Fruit fly (Drosophila melanogaster) whole organism, embryonic: ENCODE results near the gene Synd.

Source experiments
- Bgb ChIP-seq: fragments of 200-800 bp; sonication (Bioruptor generic); IDR thresholded peaks from 2 replicates; pipeline ENCODE4 v1.3.6; 2022; ENCODE audit warnings: missing biosample characterization, missing genetic modification characterization; ENCODE audit not compliant: partially characterized antibody
- C15 ChIP-seq: fragments of 200-800 bp; sonication (Bioruptor generic); IDR thresholded peaks from 3 replicates; pipeline ENCODE4 v1.3.6; 2022; ENCODE audit warnings: missing biosample characterization, missing genetic modification characterization
- CG1024 ChIP-seq: fragments of 200-800 bp; sonication (Bioruptor generic); IDR thresholded peaks from 2 replicates; pipeline ENCODE4 v1.3.6; 2022; ENCODE audit warnings: missing biosample characterization, missing genetic modification characterization
- CG10267 ChIP-seq: fragments of 200-800 bp; sonication (Bioruptor generic); optimal IDR thresholded peaks from 2 replicates; lab custom pipeline; 2018; ENCODE audit warnings: missing biosample characterization, mild to moderate bottlenecking, missing genetic modification characterization, moderate library complexity
- CG10462 ChIP-seq: fragments of 200-800 bp; sonication (Bioruptor generic); optimal IDR thresholded peaks from 2 replicates; lab custom pipeline; 2016; ENCODE audit warnings: missing biosample characterization, missing genetic modification characterization
- CG10565 ChIP-seq: fragments of 200-800 bp; sonication (Bioruptor generic); optimal IDR thresholded peaks from 3 replicates; lab custom pipeline; 2016; ENCODE audit warnings: missing biosample characterization, mild to moderate bottlenecking, missing genetic modification characterization
- CG10959 ChIP-seq: fragments of 200-800 bp; sonication (Bioruptor generic); IDR thresholded peaks from 2 replicates; pipeline ENCODE4 v1.3.6; 2022; ENCODE audit warnings: missing biosample characterization, missing genetic modification characterization
- CG12071 ChIP-seq: fragments of 200-800 bp; sonication (Bioruptor generic); optimal IDR thresholded peaks from 3 replicates; lab custom pipeline; 2018; ENCODE audit warnings: missing biosample characterization, mild to moderate bottlenecking, missing genetic modification characterization
- CG1233 ChIP-seq: fragments of 200-800 bp; sonication (Bioruptor generic); optimal IDR thresholded peaks from 4 replicates; lab custom pipeline; 2018; ENCODE audit warnings: missing biosample characterization, mild to moderate bottlenecking, missing genetic modification characterization
- CG12391 ChIP-seq: fragments of 200-800 bp; sonication (Bioruptor generic); optimal IDR thresholded peaks from 3 replicates; lab custom pipeline; 2018; ENCODE audit warnings: missing biosample characterization, mild to moderate bottlenecking, missing genetic modification characterization, moderate library complexity
- CG16863 ChIP-seq: fragments of 200-800 bp; sonication (Bioruptor generic); optimal IDR thresholded peaks from 3 replicates; lab custom pipeline; 2016; ENCODE audit warnings: missing biosample characterization, missing genetic modification characterization
- CG17612 ChIP-seq: fragments of 200-800 bp; sonication (Bioruptor generic); IDR thresholded peaks from 2 replicates; pipeline ENCODE4 v1.3.6; 2022; ENCODE audit warnings: missing biosample characterization, missing genetic modification characterization
- CG17802 ChIP-seq: fragments of 200-800 bp; sonication (Bioruptor generic); optimal IDR thresholded peaks from 2 replicates; lab custom pipeline; 2018; ENCODE audit warnings: missing biosample characterization, mild to moderate bottlenecking, missing genetic modification characterization, moderate library complexity
- CG18262 ChIP-seq: fragments of 200-800 bp; optimal IDR thresholded peaks from 3 replicates; lab custom pipeline; 2019; ENCODE audit warnings: missing biosample characterization, mild to moderate bottlenecking, missing genetic modification characterization, moderate library complexity
- CG2199 ChIP-seq: fragments of 200-800 bp; sonication (Bioruptor generic); IDR thresholded peaks from 3 replicates; pipeline ENCODE4 v1.3.6; 2022; ENCODE audit warnings: missing biosample characterization, missing genetic modification characterization
- CG34376 ChIP-seq: fragments of 200-800 bp; sonication (Bioruptor generic); optimal IDR thresholded peaks from 2 replicates; lab custom pipeline; 2018; ENCODE audit warnings: missing biosample characterization, mild to moderate bottlenecking, missing genetic modification characterization
- CG3838 ChIP-seq: fragments of 200-800 bp; sonication (Bioruptor generic); optimal IDR thresholded peaks from 3 replicates; lab custom pipeline; 2016; ENCODE audit warnings: missing biosample characterization, missing genetic modification characterization
- CG6791 ChIP-seq: fragments of 200-800 bp; sonication (Bioruptor generic); IDR thresholded peaks from 3 replicates; pipeline ENCODE4 v1.3.6; 2022; ENCODE audit warnings: missing biosample characterization, missing genetic modification characterization; ENCODE audit not compliant: partially characterized antibody
- CG8388 ChIP-seq: fragments of 200-800 bp; sonication (Bioruptor generic); optimal IDR thresholded peaks from 2 replicates; lab custom pipeline; 2019; ENCODE audit warnings: missing biosample characterization, mild to moderate bottlenecking, missing genetic modification characterization, moderate library complexity
- CG8924 ChIP-seq: fragments of 200-800 bp; optimal IDR thresholded peaks from 3 replicates; lab custom pipeline; 2019; ENCODE audit warnings: missing biosample characterization, mild to moderate bottlenecking, missing genetic modification characterization, moderate library complexity
- CG9932 ChIP-seq: fragments of 200-800 bp; sonication (Bioruptor generic); IDR thresholded peaks from 2 replicates; pipeline ENCODE4 v1.3.6; 2022; ENCODE audit warnings: missing biosample characterization, missing genetic modification characterization
- E2f1 ChIP-seq: fragments of 200-800 bp; sonication (Bioruptor generic); IDR thresholded peaks from 2 replicates; pipeline ENCODE4 v1.3.6; 2022; ENCODE audit warnings: missing biosample characterization, missing genetic modification characterization
- Hsf ChIP-seq: fragments of 200-800 bp; sonication (Bioruptor generic); optimal IDR thresholded peaks from 3 replicates; lab custom pipeline; 2016; ENCODE audit warnings: missing biosample characterization, missing genetic modification characterization
- Oaz ChIP-seq: fragments of 200-800 bp; sonication (Bioruptor generic); IDR thresholded peaks from 2 replicates; pipeline ENCODE4 v1.3.6; 2022; ENCODE audit warnings: missing biosample characterization, missing genetic modification characterization
- Oli ChIP-seq: fragments of 200-800 bp; sonication (Bioruptor generic); optimal IDR thresholded peaks from 2 replicates; lab custom pipeline; 2018; ENCODE audit warnings: missing biosample characterization, mild to moderate bottlenecking, missing genetic modification characterization, moderate library complexity
- PHDP ChIP-seq: fragments of 200-800 bp; sonication (Bioruptor generic); optimal IDR thresholded peaks from 3 replicates; lab custom pipeline; 2018; ENCODE audit warnings: missing biosample characterization, mild to moderate bottlenecking, missing genetic modification characterization, moderate library complexity
- Poxn ChIP-seq: fragments of 200-800 bp; sonication (Bioruptor generic); IDR thresholded peaks from 2 replicates; pipeline ENCODE4 v1.3.6; 2022; ENCODE audit warnings: missing biosample characterization, missing genetic modification characterization
- Ptx1 ChIP-seq: fragments of 200-800 bp; sonication (Bioruptor generic); IDR thresholded peaks from 2 replicates; pipeline ENCODE4 v1.3.6; 2022; ENCODE audit warnings: missing biosample characterization, missing genetic modification characterization
- Xrp1 ChIP-seq: fragments of 200-800 bp; sonication (Bioruptor generic); IDR thresholded peaks from 2 replicates; pipeline ENCODE4 v1.3.6; 2022; ENCODE audit warnings: missing biosample characterization, missing genetic modification characterization
- YL-1 ChIP-seq: fragments of 200-800 bp; sonication (Bioruptor generic); optimal IDR thresholded peaks from 3 replicates; lab custom pipeline; 2017; ENCODE audit warnings: missing biosample characterization, mild to moderate bottlenecking, missing genetic modification characterization
- ara ChIP-seq: fragments of 200-800 bp; sonication (Bioruptor generic); IDR thresholded peaks from 2 replicates; pipeline ENCODE4 v1.3.6; 2022; ENCODE audit warnings: missing biosample characterization, missing genetic modification characterization
- ase ChIP-seq: fragments of 200-800 bp; sonication (Bioruptor generic); IDR thresholded peaks from 3 replicates; pipeline ENCODE4 v1.3.6; 2022; ENCODE audit warnings: missing biosample characterization, missing genetic modification characterization
- bowl ChIP-seq: fragments of 200-800 bp; sonication (Bioruptor generic); IDR thresholded peaks from 2 replicates; pipeline ENCODE4 v1.3.6; 2022; ENCODE audit warnings: missing biosample characterization, missing genetic modification characterization
- cad ChIP-seq: fragments of >200 bp; optimal IDR thresholded peaks from 2 replicates; lab custom pipeline; 2017; ENCODE audit warnings: missing biosample characterization, missing genetic modification characterization
- dati ChIP-seq: fragments of 200-800 bp; sonication (Bioruptor generic); IDR thresholded peaks from 2 replicates; pipeline ENCODE4 v1.3.6; 2022; ENCODE audit warnings: missing biosample characterization, missing genetic modification characterization
- dpn ChIP-seq, 2 experiments: fragments of 200-800 bp; sonication (Bioruptor generic); optimal IDR thresholded peaks; 3 replicates each; lab custom pipeline; 2016; ENCODE audit warnings: missing biosample characterization in 2 of 2, missing genetic modification characterization in 2 of 2
- en ChIP-seq: fragments of 200-800 bp; sonication (Bioruptor generic); optimal IDR thresholded peaks from 2 replicates; lab custom pipeline; 2016; ENCODE audit warnings: missing biosample characterization, missing genetic modification characterization
- eyg ChIP-seq: fragments of 200-800 bp; sonication (Bioruptor generic); optimal IDR thresholded peaks from 3 replicates; lab custom pipeline; 2016; ENCODE audit warnings: missing biosample characterization, missing genetic modification characterization
- gem ChIP-seq: fragments of 200-800 bp; sonication (Bioruptor generic); optimal IDR thresholded peaks from 2 replicates; lab custom pipeline; 2019; ENCODE audit warnings: missing biosample characterization, mild to moderate bottlenecking, missing genetic modification characterization, moderate library complexity
- gfzf ChIP-seq: fragments of 200-800 bp; sonication (Bioruptor generic); optimal IDR thresholded peaks from 2 replicates; lab custom pipeline; 2016; ENCODE audit warnings: missing biosample characterization, mild to moderate bottlenecking, missing genetic modification characterization, moderate library complexity
- gro ChIP-seq: fragments of 200-800 bp; sonication (Bioruptor generic); optimal IDR thresholded peaks from 2 replicates; lab custom pipeline; 2016; ENCODE audit warnings: missing biosample characterization, missing genetic modification characterization
- h ChIP-seq: fragments of >200 bp; optimal IDR thresholded peaks from 2 replicates; lab custom pipeline; 2017
- hbn ChIP-seq: fragments of 200-800 bp; sonication (Bioruptor generic); IDR thresholded peaks from 2 replicates; pipeline ENCODE4 v1.3.6; 2022; ENCODE audit warnings: missing biosample characterization, missing genetic modification characterization; ENCODE audit not compliant: partially characterized antibody
- org-1 ChIP-seq: fragments of 200-800 bp; sonication (Bioruptor generic); optimal IDR thresholded peaks from 2 replicates; lab custom pipeline; 2017; ENCODE audit warnings: missing biosample characterization, missing genetic modification characterization
- pb ChIP-seq: fragments of 200-800 bp; sonication (Bioruptor generic); optimal IDR thresholded peaks from 3 replicates; lab custom pipeline; 2016; ENCODE audit warnings: missing biosample characterization, missing genetic modification characterization
- peb ChIP-seq: fragments of 200-800 bp; sonication (Bioruptor generic); IDR thresholded peaks from 2 replicates; pipeline ENCODE4 v1.3.6; 2022; ENCODE audit warnings: missing biosample characterization, missing genetic modification characterization
- pfk ChIP-seq: fragments of 200-800 bp; sonication (Bioruptor generic); optimal IDR thresholded peaks from 2 replicates; lab custom pipeline; 2018; ENCODE audit warnings: missing biosample characterization, mild to moderate bottlenecking, missing genetic modification characterization, moderate library complexity
- sima ChIP-seq: fragments of 200-800 bp; sonication (Bioruptor generic); optimal IDR thresholded peaks from 2 replicates; lab custom pipeline; 2016; ENCODE audit warnings: missing biosample characterization, missing genetic modification characterization
- sisA ChIP-seq: fragments of 200-800 bp; sonication (Bioruptor generic); IDR thresholded peaks from 2 replicates; pipeline ENCODE4 v1.3.6; 2022; ENCODE audit warnings: missing biosample characterization, missing genetic modification characterization
- slou ChIP-seq: fragments of 200-800 bp; sonication (Bioruptor generic); optimal IDR thresholded peaks from 3 replicates; lab custom pipeline; 2016; ENCODE audit warnings: missing biosample characterization, missing genetic modification characterization
- toy ChIP-seq: fragments of 200-800 bp; sonication (Bioruptor generic); IDR thresholded peaks from 2 replicates; pipeline ENCODE4 v1.3.6; 2022; ENCODE audit warnings: missing biosample characterization, missing genetic modification characterization
- vvl ChIP-seq: fragments of 200-800 bp; sonication (Bioruptor generic); IDR thresholded peaks from 2 replicates; pipeline ENCODE4 v1.3.6; 2022; ENCODE audit warnings: missing biosample characterization, missing genetic modification characterization

The Synd gene

DNA sequence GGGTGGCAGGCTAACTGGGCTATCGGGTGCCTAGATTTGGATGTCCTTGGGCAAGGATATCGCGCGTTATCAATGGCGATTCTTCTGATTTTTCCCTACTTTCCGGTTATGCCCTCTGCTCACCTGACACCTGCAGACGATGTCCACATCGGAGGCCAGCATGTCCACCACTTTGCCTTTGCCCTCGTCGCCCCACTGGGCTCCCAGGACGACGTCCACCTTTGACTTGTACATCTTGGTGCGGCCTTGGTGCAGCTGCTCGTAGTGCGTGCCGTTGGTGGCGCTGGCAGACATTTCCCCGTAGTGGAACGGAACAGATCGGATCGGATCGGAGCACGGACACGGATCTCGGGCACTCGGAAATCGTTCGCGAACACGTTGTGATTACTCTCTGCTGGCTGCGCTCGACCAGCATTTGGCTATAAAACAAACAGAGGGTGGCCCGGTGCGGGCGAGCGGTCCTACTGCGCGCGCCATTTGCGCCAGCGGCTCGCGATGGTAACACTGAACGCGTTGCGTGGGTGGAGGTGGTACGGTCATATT lies 2.4 kb upstream of the Synd start, which contains the start of gene Adss (continued):
- TF ChIP-seq en (GFP tag; lab: Kevin White, UChicago) (no peak), CG12391 (tag; lab: Kevin White, UChicago) (peak; percentile 29), CG16863 (GFP tag; lab: Kevin White, UChicago) (peak; percentile 18), PHDP (tag; lab: Kevin White, UChicago) (no peak), CG34376 (peak; percentile 72), CG10267 (tag; lab: Kevin White, UChicago) (peak; percentile 18), hbn (GFP tag; lab: Robert Waterston, UW) (no peak), CG1233 (no peak), CG6791 (GFP tag; lab: Robert Waterston, UW) (peak; percentile 54; the same call in 2 of the 3 replicates), CG8924 (no peak), pb (GFP tag; lab: Kevin White, UChicago) (peak; percentile 1), E2f1 (peak; percentile 22; the same call in 1 of the 2 replicates), CG10565 (GFP tag; lab: Kevin White, UChicago) (no peak), pfk (peak; percentile 65), cad (no peak), Oli (tag; lab: Kevin White, UChicago) (no peak), dpn (GFP tag; optimal IDR thresholded peaks at IDR 0.05; lab: Kevin White, UChicago) (no peak), CG3838 (GFP tag; lab: Kevin White, UChicago) (no peak), CG9932 (GFP tag; lab: Robert Waterston, UW) (peak; percentile 10; the same call in 1 of the 2 replicates), org-1 (no peak), ara (GFP tag; lab: Robert Waterston, UW) (0 out of 2 replicates have a peak, but pooled peaks have one; percentile 41), sisA (no peak), Xrp1 (GFP tag; lab: Robert Waterston, UW) (no peak), CG1024 (GFP tag; lab: Robert Waterston, UW) (peak; percentile 44; the same call in 1 of the 2 replicates), dati (no peak), slou (GFP tag; lab: Kevin White, UChicago) (no peak), Oaz (GFP tag; lab: Robert Waterston, UW) (no peak), CG10959 (GFP tag; lab: Robert Waterston, UW) (no peak), CG10462 (GFP tag; lab: Kevin White, UChicago) (no peak), h (no peak), CG18262 (tag; lab: Kevin White, UChicago) (no peak), sima (GFP tag; lab: Kevin White, UChicago) (no peak), gem (tag; lab: Kevin White, UChicago) (no peak), ase (GFP tag; lab: Robert Waterston, UW) (no peak), CG17802 (tag; lab: Kevin White, UChicago) (no peak), gfzf (peak; percentile 87), peb (no peak), CG8388 (no peak), vvl (GFP tag; lab: Robert Waterston, UW) (peak; percentile 41; the same call in 1 of the 2 replicates), Bgb (GFP tag; lab: Robert Waterston, UW) (peak; percentile 67), Ptx1 (GFP tag; lab: Robert Waterston, UW) (no peak), gro (GFP tag; lab: Kevin White, UChicago) (peak; percentile 51), Poxn (GFP tag; lab: Robert Waterston, UW) (no peak), bowl (GFP tag; lab: Robert Waterston, UW) (peak; percentile 54; the same call in 1 of the 2 replicates), eyg (GFP tag; lab: Kevin White, UChicago) (peak; percentile 2), toy (GFP tag; lab: Robert Waterston, UW) (no peak), CG2199 (GFP tag; lab: Robert Waterston, UW) (no peak), Hsf (GFP tag; lab: Kevin White, UChicago) (no peak), CG17612 (GFP tag; lab: Robert Waterston, UW) (no peak), CG12071 (peak; percentile 43), C15 (GFP tag; lab: Robert Waterston, UW) (no peak), YL-1 (GFP tag; lab: Kevin White, UChicago) (no peak)
